Worm (Caenorhabditis elegans) whole organism, mixed stage, embryonic: ENCODE results near the gene C08B6.6.

Experiments
- M03D4.4 ChIP-seq: sonication (generic microtip); optimal IDR thresholded peaks from 2 replicates; lab custom pipeline; 2017; ENCODE audit warnings: mild to moderate bottlenecking, missing genetic modification characterization, missing compliant biosample characterization
- bed-3 ChIP-seq: fragments of 200-800 bp; sonication (Bioruptor generic); optimal IDR thresholded peaks from 3 replicates; lab custom pipeline; 2018; ENCODE audit warnings: mild to moderate bottlenecking, missing genetic modification characterization, moderate library complexity, missing compliant biosample characterization
- blmp-1 ChIP-seq: fragments of 150-350 bp; optimal IDR thresholded peaks from 2 replicates; lab custom pipeline; 2014; ENCODE audit warnings: missing biosample characterization, missing genetic modification characterization
- ceh-39 ChIP-seq: fragments of 150-350 bp; optimal IDR thresholded peaks from 2 replicates; lab custom pipeline; 2014; ENCODE audit warnings: missing biosample characterization, missing genetic modification characterization
- ceh-43 ChIP-seq: fragments of 200-800 bp; sonication (Bioruptor generic); optimal IDR thresholded peaks from 2 replicates; lab custom pipeline; 2018; ENCODE audit warnings: mild to moderate bottlenecking, missing genetic modification characterization, moderate library complexity, missing compliant biosample characterization
- ceh-83 ChIP-seq: fragments of 200-800 bp; sonication (Bioruptor generic); optimal IDR thresholded peaks from 2 replicates; lab custom pipeline; 2018; ENCODE audit warnings: mild to moderate bottlenecking, missing genetic modification characterization, missing compliant biosample characterization
- ces-1 ChIP-seq: fragments of 150-350 bp; optimal IDR thresholded peaks from 2 replicates; lab custom pipeline; 2014; ENCODE audit warnings: missing biosample characterization, missing genetic modification reagents, missing genetic modification characterization
- drap-1 ChIP-seq: fragments of 200-800 bp; sonication (Bioruptor generic); optimal IDR thresholded peaks from 3 replicates; lab custom pipeline; 2018; ENCODE audit warnings: mild to moderate bottlenecking, missing genetic modification characterization, missing compliant biosample characterization
- elt-1 ChIP-seq: sonication (generic microtip); optimal IDR thresholded peaks from 2 replicates; lab custom pipeline; 2017; ENCODE audit warnings: missing genetic modification characterization, mild to moderate bottlenecking, missing compliant biosample characterization, antibody characterized with exemption, moderate library complexity, borderline replicate concordance; ENCODE audit not compliant: insufficient read depth
- flh-1 ChIP-seq: fragments of 200-800 bp; sonication (Bioruptor generic); optimal IDR thresholded peaks from 2 replicates; lab custom pipeline; 2018; ENCODE audit warnings: mild to moderate bottlenecking, missing genetic modification characterization, moderate library complexity, missing compliant biosample characterization
- hlh-1 ChIP-seq: fragments of 150-350 bp; optimal IDR thresholded peaks from 2 replicates; lab custom pipeline; 2014; ENCODE audit warnings: missing biosample characterization, missing genetic modification reagents, missing genetic modification characterization
- lin-32 ChIP-seq: fragments of 200-800 bp; sonication (Bioruptor generic); optimal IDR thresholded peaks from 2 replicates; lab custom pipeline; 2018; ENCODE audit warnings: mild to moderate bottlenecking, missing genetic modification characterization, missing compliant biosample characterization
- mab-5 ChIP-seq: fragments of 150-350 bp; optimal IDR thresholded peaks from 2 replicates; lab custom pipeline; 2014; ENCODE audit warnings: missing biosample characterization, missing genetic modification characterization
- mep-1 ChIP-seq: fragments of 150-350 bp; optimal IDR thresholded peaks from 2 replicates; lab custom pipeline; 2017; ENCODE audit warnings: missing biosample characterization, missing genetic modification reagents, missing genetic modification characterization, inconsistent platforms
- mls-2 ChIP-seq: sonication (generic microtip); optimal IDR thresholded peaks from 2 replicates; lab custom pipeline; 2016; ENCODE audit warnings: mild to moderate bottlenecking, missing genetic modification characterization, moderate library complexity, missing compliant biosample characterization
- nhr-12 ChIP-seq: fragments of 150-350 bp; optimal IDR thresholded peaks from 2 replicates; lab custom pipeline; 2014; ENCODE audit warnings: missing biosample characterization, missing genetic modification characterization
- nhr-2 ChIP-seq: fragments of 150-350 bp; optimal IDR thresholded peaks from 2 replicates; lab custom pipeline; 2014; ENCODE audit warnings: missing biosample characterization, missing genetic modification characterization
- nhr-237 ChIP-seq: fragments of 150-350 bp; optimal IDR thresholded peaks from 2 replicates; lab custom pipeline; 2014; ENCODE audit warnings: missing biosample characterization, missing genetic modification characterization
- nhr-28 ChIP-seq: fragments of 150-350 bp; optimal IDR thresholded peaks from 2 replicates; lab custom pipeline; 2014; ENCODE audit warnings: missing biosample characterization, missing genetic modification characterization
- nhr-76 ChIP-seq: sonication (generic microtip); optimal IDR thresholded peaks from 2 replicates; lab custom pipeline; 2017; ENCODE audit warnings: missing biosample characterization, missing genetic modification characterization
- pha-4 ChIP-seq: fragments of 150-350 bp; optimal IDR thresholded peaks from 2 replicates; lab custom pipeline; 2018; ENCODE audit warnings: missing biosample characterization, missing genetic modification reagents, missing genetic modification characterization
- sem-2 ChIP-seq: fragments of 200-800 bp; sonication (Bioruptor generic); optimal IDR thresholded peaks from 2 replicates; lab custom pipeline; 2018; ENCODE audit warnings: mild to moderate bottlenecking, missing genetic modification characterization, missing compliant biosample characterization
- snpc-4 ChIP-seq: fragments of 150-350 bp; optimal IDR thresholded peaks from 2 replicates; lab custom pipeline; 2014; ENCODE audit warnings: missing biosample characterization, missing genetic modification characterization
- sptf-1 ChIP-seq: sonication (generic microtip); optimal IDR thresholded peaks from 2 replicates; lab custom pipeline; 2017; ENCODE audit warnings: mild to moderate bottlenecking, missing genetic modification characterization, moderate library complexity, missing compliant biosample characterization
- tbx-8 ChIP-seq: fragments of 200-800 bp; sonication (Bioruptor generic); optimal IDR thresholded peaks from 2 replicates; lab custom pipeline; 2018; ENCODE audit warnings: mild to moderate bottlenecking, missing genetic modification characterization, moderate library complexity, missing compliant biosample characterization
- unc-120 ChIP-seq: sonication (generic microtip); optimal IDR thresholded peaks from 2 replicates; lab custom pipeline; 2017; ENCODE audit warnings: missing genetic modification characterization, missing compliant biosample characterization; ENCODE audit not compliant: poor library complexity, severe bottlenecking
- unc-39 ChIP-seq: fragments of 150-350 bp; optimal IDR thresholded peaks from 2 replicates; lab custom pipeline; 2014; ENCODE audit warnings: missing biosample characterization, missing genetic modification characterization
- unc-62 ChIP-seq: fragments of 150-350 bp; optimal IDR thresholded peaks from 2 replicates; lab custom pipeline; 2014; ENCODE audit warnings: missing biosample characterization, missing genetic modification reagents, missing genetic modification characterization
- zip-8 ChIP-seq: fragments of 150-350 bp; optimal IDR thresholded peaks from 2 replicates; lab custom pipeline; 2014; ENCODE audit warnings: missing biosample characterization, missing genetic modification characterization
- ztf-11 ChIP-seq: fragments of 150-350 bp; optimal IDR thresholded peaks from 2 replicates; lab custom pipeline; 2014; ENCODE audit warnings: missing biosample characterization, missing genetic modification characterization

Gene C08B6.6

ce11 chrV:10107309-10107708, 16.1 kb upstream of the C08B6.6 start, which contains the start of gene C08B6.11:
Gene C08B6.11 (plus strand): TSS chrV:10107609.
- TF ChIP-seq blmp-1 (tag; lab: Kevin White, UChicago), result no peak

ce11 chrV:10111129-10111528, 12.3 kb upstream of the C08B6.6 start:
- TF ChIP-seq nhr-2 (tag; lab: Kevin White, UChicago), result no peak
- TF ChIP-seq nhr-12 (tag; lab: Kevin White, UChicago), result no peak
- no peak for TF ChIP-seq ces-1 (GFP tag; lab: Kevin White, UChicago)
- TF ChIP-seq nhr-76, result no peak
- TF ChIP-seq bed-3 (GFP tag; lab: Kevin White, UChicago), result no peak
- no peak for TF ChIP-seq ceh-43
- TF ChIP-seq ceh-83 (GFP tag; lab: Kevin White, UChicago), result no peak

DNA sequence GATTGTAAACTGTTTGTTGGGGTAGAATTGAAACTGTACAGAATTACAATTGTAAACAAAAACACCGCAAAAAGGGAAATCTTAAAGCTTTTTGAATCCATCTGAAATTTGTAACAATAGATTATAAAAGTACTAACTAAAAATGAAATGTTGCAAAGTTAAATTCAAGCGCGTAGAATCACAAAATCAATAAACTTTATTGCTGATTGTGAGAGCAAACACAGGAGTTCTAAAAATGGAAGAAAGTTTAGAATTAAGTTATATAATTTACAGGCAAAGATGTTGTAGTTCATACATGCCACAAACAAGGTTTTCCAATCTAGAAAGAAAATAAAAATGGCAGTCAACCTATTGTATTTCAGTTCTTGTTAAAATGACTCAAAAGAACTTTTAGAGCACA, 11.2 kb upstream of the C08B6.6 start, which contains the start of gene C08B6.3:
TSS of gene C08B6.3 (minus strand) at position 101 of the 400 bp plus-strand sequence.
- TF ChIP-seq mls-2 (no peak), nhr-237 (tag; lab: Kevin White, UChicago) (no peak), ces-1 (GFP tag; lab: Kevin White, UChicago) (no peak), pha-4 (tag; lab: Kevin White, UChicago) (no peak), bed-3 (GFP tag; lab: Kevin White, UChicago) (no peak), flh-1 (GFP tag; lab: Kevin White, UChicago) (no peak), mab-5 (tag; lab: Kevin White, UChicago) (no peak), unc-39 (no peak), unc-62 (GFP tag; lab: Kevin White, UChicago) (no peak), drap-1 (GFP tag; lab: Kevin White, UChicago) (no peak), M03D4.4 (tag; lab: Kevin White, UChicago) (no peak), sem-2 (GFP tag; lab: Kevin White, UChicago) (no peak), nhr-2 (tag; lab: Kevin White, UChicago) (no peak), tbx-8 (no peak)

ce11 chrV:10114329-10114728, 9.1 kb upstream of the C08B6.6 start, which contains the start of gene cht-5:
Gene cht-5 (plus strand): TSS chrV:10114629.
- TF ChIP-seq unc-39, result no peak
- no peak for TF ChIP-seq nhr-2 (tag; lab: Kevin White, UChicago)
- no peak for TF ChIP-seq pha-4 (tag; lab: Kevin White, UChicago)
- TF ChIP-seq mep-1, result no peak
- no peak for TF ChIP-seq lin-32 (GFP tag; lab: Kevin White, UChicago)
- TF ChIP-seq nhr-76, result no peak
- no peak for TF ChIP-seq nhr-237 (tag; lab: Kevin White, UChicago)
- no peak for TF ChIP-seq unc-62 (GFP tag; lab: Kevin White, UChicago)
- no peak for TF ChIP-seq snpc-4 (tag; lab: Kevin White, UChicago)
- no peak for TF ChIP-seq flh-1 (GFP tag; lab: Kevin White, UChicago)
- no peak for TF ChIP-seq ceh-39 (tag; lab: Kevin White, UChicago)
- TF ChIP-seq nhr-12 (tag; lab: Kevin White, UChicago), result no peak
- TF ChIP-seq ces-1 (GFP tag; lab: Kevin White, UChicago), result no peak
- TF ChIP-seq sptf-1 (tag; lab: Kevin White, UChicago), result no peak
- no peak for TF ChIP-seq mls-2
- no peak for TF ChIP-seq ceh-83 (GFP tag; lab: Kevin White, UChicago)
- no peak for TF ChIP-seq unc-120 (tag; lab: Kevin White, UChicago)
- TF ChIP-seq, all 35 proteins: peak for 0

DNA sequence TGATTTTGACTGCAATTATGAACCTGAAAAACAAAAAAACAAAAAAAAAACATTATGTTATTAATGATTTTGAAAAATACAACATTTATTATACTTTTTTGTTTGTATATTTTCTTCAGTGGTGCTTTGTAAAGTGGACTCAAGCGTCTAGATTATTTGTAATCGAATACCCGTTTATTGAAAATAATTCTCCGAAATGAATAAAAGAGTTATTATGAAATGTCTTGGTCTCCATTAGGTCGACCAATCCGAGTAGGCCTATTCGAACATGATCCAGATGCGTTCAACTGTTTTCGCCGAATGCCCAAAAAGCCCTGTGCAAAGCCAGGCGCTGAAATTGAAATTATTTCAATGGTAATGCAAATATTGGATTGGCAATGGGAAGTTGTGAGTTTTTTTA, 6.0 kb upstream of the C08B6.6 start, which contains the start of gene C08B6.5:
TSS of gene C08B6.5 (plus strand) at position 301 of the 400 bp plus-strand sequence.
- TF ChIP-seq ztf-11 (tag; lab: Kevin White, UChicago), result no peak
- no peak for TF ChIP-seq elt-1 (tag; lab: Kevin White, UChicago)
- no peak for TF ChIP-seq drap-1 (GFP tag; lab: Kevin White, UChicago)
- TF ChIP-seq ceh-39 (tag; lab: Kevin White, UChicago), result no peak
- no peak for TF ChIP-seq nhr-12 (tag; lab: Kevin White, UChicago)
- no peak for TF ChIP-seq nhr-28 (tag; lab: Kevin White, UChicago)
- TF ChIP-seq zip-8 (tag; lab: Kevin White, UChicago), result no peak
- TF ChIP-seq sem-2 (GFP tag; lab: Kevin White, UChicago), result no peak
- TF ChIP-seq unc-120 (tag; lab: Kevin White, UChicago), result no peak
- TF ChIP-seq tbx-8, result no peak
- TF ChIP-seq snpc-4 (tag; lab: Kevin White, UChicago), result no peak
- no peak for TF ChIP-seq hlh-1 (tag; lab: Kevin White, UChicago)
- no peak for TF ChIP-seq pha-4 (tag; lab: Kevin White, UChicago)
- TF ChIP-seq bed-3 (GFP tag; lab: Kevin White, UChicago), result no peak
- no peak for TF ChIP-seq M03D4.4 (tag; lab: Kevin White, UChicago)
- no peak for TF ChIP-seq ceh-43
